Fruit fly (Drosophila melanogaster) Kc167 (cell line): ENCODE data around the gene CG12539.

Experiments used
- Myc ChIP-seq: fragments of >200 bp; optimal IDR thresholded peaks from 2 replicates; lab custom pipeline; 2017; ENCODE audit warnings: missing external identifiers
- h ChIP-seq: fragments of >200 bp; optimal IDR thresholded peaks from 3 replicates; lab custom pipeline; 2018; ENCODE audit warnings: missing external identifiers
- insv ChIP-seq: fragments of >200 bp; optimal IDR thresholded peaks from 3 replicates; lab custom pipeline; 2018; ENCODE audit warnings: missing external identifiers
- psq ChIP-seq: fragments of >200 bp; optimal IDR thresholded peaks from 2 replicates; lab custom pipeline; 2017; ENCODE audit warnings: missing external identifiers

DNA sequence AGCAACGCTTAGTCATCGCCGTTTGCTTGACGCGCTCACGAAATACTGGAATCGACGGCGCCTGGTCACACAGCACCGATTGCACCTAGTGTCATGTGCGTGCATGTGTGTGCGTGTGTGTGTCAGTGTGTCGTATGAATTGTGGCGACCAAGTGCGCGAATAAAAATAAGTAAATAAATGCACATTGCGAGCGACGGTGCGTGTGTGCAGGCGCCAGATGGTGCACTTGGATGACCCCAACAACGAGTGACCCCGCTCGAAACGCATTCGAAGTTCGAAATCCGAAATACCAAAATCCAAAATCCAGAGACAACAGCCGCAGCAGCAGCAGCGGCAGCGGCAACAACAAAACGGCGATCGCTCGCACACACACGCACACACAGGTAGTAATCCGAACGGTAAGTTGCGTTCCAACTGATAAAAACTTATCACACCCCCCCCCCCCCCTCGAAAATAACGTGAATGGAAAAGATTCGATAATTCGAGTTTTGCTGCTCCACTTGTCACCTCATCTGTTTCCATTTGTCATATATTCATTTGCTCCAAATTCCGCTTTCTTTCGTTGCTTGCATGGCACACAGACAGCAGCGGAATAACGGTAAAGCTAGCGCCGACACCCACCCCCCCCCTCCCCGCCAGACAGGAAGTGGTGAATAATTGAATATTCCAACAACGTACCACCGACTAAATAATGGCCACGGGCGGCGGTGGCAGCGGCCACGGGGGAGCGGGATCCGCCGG, 11.8 kb downstream of the CG12539 start, which contains the start of gene CG14411:
- no peak for TF ChIP-seq psq
- TF ChIP-seq insv, result no peak
- no peak for TF ChIP-seq Myc (lab: Kevin White, UChicago)
- TF ChIP-seq h (lab: Kevin White, UChicago), result no peak
